Fruit fly (Drosophila melanogaster) whole organism, pupa: ENCODE measurements around the gene CG1677.

Experiments
- CG10348 ChIP-seq: fragments of 200-800 bp; sonication (Bioruptor generic); IDR thresholded peaks from 2 replicates; pipeline ENCODE4 v1.3.6; 2022; ENCODE audit warnings: missing biosample characterization, missing genetic modification characterization
- CG12605 ChIP-seq: fragments of 200-800 bp; sonication (Bioruptor generic); IDR thresholded peaks from 2 replicates; pipeline ENCODE4 v1.3.6; 2022; ENCODE audit warnings: missing biosample characterization, missing genetic modification characterization
- CG13204 ChIP-seq: fragments of 200-800 bp; sonication (Bioruptor generic); optimal IDR thresholded peaks from 2 replicates; lab custom pipeline; 2018; ENCODE audit warnings: missing biosample characterization, mild to moderate bottlenecking, missing genetic modification characterization, moderate library complexity
- CG14655 ChIP-seq: fragments of 200-800 bp; sonication (Bioruptor generic); optimal IDR thresholded peaks from 3 replicates; lab custom pipeline; 2017; ENCODE audit warnings: mild to moderate bottlenecking, missing biosample characterization, missing genetic modification reagents, missing genetic modification characterization
- CG15710 ChIP-seq: fragments of 200-800 bp; sonication (Bioruptor generic); optimal IDR thresholded peaks from 2 replicates; lab custom pipeline; 2018; ENCODE audit warnings: missing biosample characterization, mild to moderate bottlenecking, missing genetic modification characterization, moderate library complexity
- CG17806 ChIP-seq: fragments of 200-800 bp; sonication (Bioruptor generic); optimal IDR thresholded peaks from 2 replicates; lab custom pipeline; 2018; ENCODE audit warnings: missing biosample characterization, mild to moderate bottlenecking, missing genetic modification characterization, moderate library complexity
- CG32121 ChIP-seq: fragments of 200-800 bp; sonication (Bioruptor generic); IDR thresholded peaks from 2 replicates; pipeline ENCODE4 v1.3.6; 2022; ENCODE audit warnings: missing biosample characterization, missing genetic modification characterization
- CG34367 ChIP-seq: fragments of 200-800 bp; sonication (Bioruptor generic); optimal IDR thresholded peaks from 2 replicates; lab custom pipeline; 2018; ENCODE audit warnings: missing biosample characterization, mild to moderate bottlenecking, missing genetic modification characterization
- CG4496 ChIP-seq: fragments of 200-800 bp; sonication (Bioruptor generic); IDR thresholded peaks from 3 replicates; pipeline ENCODE4 v1.3.6; 2022; ENCODE audit warnings: missing biosample characterization, missing genetic modification characterization
- CG8159 ChIP-seq: fragments of 200-800 bp; sonication (Bioruptor generic); optimal IDR thresholded peaks from 3 replicates; lab custom pipeline; 2018; ENCODE audit warnings: missing biosample characterization, mild to moderate bottlenecking, missing genetic modification characterization, moderate library complexity
- CG8301 ChIP-seq: fragments of 200-800 bp; sonication (Bioruptor generic); optimal IDR thresholded peaks from 2 replicates; lab custom pipeline; 2018; ENCODE audit warnings: missing biosample characterization, mild to moderate bottlenecking, missing genetic modification characterization
- CG9948 ChIP-seq: fragments of 200-800 bp; sonication (Bioruptor generic); optimal IDR thresholded peaks from 2 replicates; lab custom pipeline; 2018; ENCODE audit warnings: missing biosample characterization, mild to moderate bottlenecking, missing genetic modification characterization, moderate library complexity
- D1 ChIP-seq: fragments of 200-800 bp; sonication (Bioruptor generic); optimal IDR thresholded peaks from 2 replicates; lab custom pipeline; 2018; ENCODE audit warnings: missing biosample characterization, mild to moderate bottlenecking, missing genetic modification characterization, moderate library complexity
- EcR ChIP-seq: fragments of 200-800 bp; sonication (Bioruptor generic); optimal IDR thresholded peaks from 3 replicates; lab custom pipeline; 2019; ENCODE audit warnings: missing biosample characterization, missing genetic modification characterization, mild to moderate bottlenecking, moderate library complexity, missing genetic modification reagents
- Ets98B ChIP-seq: fragments of 200-800 bp; sonication (Bioruptor generic); IDR thresholded peaks from 2 replicates; pipeline ENCODE4 v1.3.6; 2022; ENCODE audit warnings: missing biosample characterization, missing genetic modification characterization
- Pif1A ChIP-seq: fragments of 200-800 bp; sonication (Bioruptor generic); optimal IDR thresholded peaks from 3 replicates; lab custom pipeline; 2016; ENCODE audit warnings: missing biosample characterization, missing genetic modification characterization
- Pif1B ChIP-seq: fragments of 200-800 bp; sonication (Bioruptor generic); optimal IDR thresholded peaks from 3 replicates; lab custom pipeline; 2016; ENCODE audit warnings: missing biosample characterization, missing genetic modification characterization
- Snoo ChIP-seq: fragments of 200-800 bp; sonication (Bioruptor generic); optimal IDR thresholded peaks from 3 replicates; lab custom pipeline; 2017; ENCODE audit warnings: missing biosample characterization, mild to moderate bottlenecking, missing genetic modification characterization, inconsistent platforms
- fd96Ca ChIP-seq: fragments of 200-800 bp; sonication (Bioruptor generic); IDR thresholded peaks from 3 replicates; pipeline ENCODE4 v1.3.6; 2022; ENCODE audit warnings: missing biosample characterization, missing genetic modification characterization
- gl ChIP-seq: fragments of 200-800 bp; sonication (Bioruptor generic); optimal IDR thresholded peaks from 2 replicates; lab custom pipeline; 2018; ENCODE audit warnings: missing biosample characterization, mild to moderate bottlenecking, missing genetic modification characterization
- rn ChIP-seq: fragments of 200-800 bp; sonication (Bioruptor generic); IDR thresholded peaks from 2 replicates; pipeline ENCODE4 v1.3.6; 2022; ENCODE audit warnings: missing biosample characterization, missing genetic modification characterization

The CG1677 gene

dm6 chrX:7335524-7335991, 70.0 kb downstream of the CG1677 start:
- peak; percentile 73 for TF ChIP-seq CG8159 (tag; lab: Kevin White, UChicago)
- TF ChIP-seq CG15710 (tag; lab: Kevin White, UChicago), result peak; percentile 80
- TF ChIP-seq CG12605 (GFP tag; lab: Robert Waterston, UW), result no peak
- no peak for TF ChIP-seq CG10348 (GFP tag; lab: Robert Waterston, UW)
- no peak for TF ChIP-seq fd96Ca
- peak; percentile 42 for TF ChIP-seq CG13204
- peak; percentile 62 for TF ChIP-seq CG9948 (tag; lab: Kevin White, UChicago)
- no peak for TF ChIP-seq D1 (tag; lab: Kevin White, UChicago)
- TF ChIP-seq CG4496 (GFP tag; lab: Robert Waterston, UW), result peak; percentile 68; the same call in 1 of the 3 replicates
- peak; percentile 72 for TF ChIP-seq CG17806 (tag; lab: Kevin White, UChicago)
- peak; percentile 64 for TF ChIP-seq CG14655 (GFP tag; lab: Kevin White, UChicago)
- peak; percentile 37 for TF ChIP-seq gl (tag; lab: Kevin White, UChicago)
- peak; percentile 73 for TF ChIP-seq CG34367 (tag; lab: Kevin White, UChicago)
- peak; percentile 35 for TF ChIP-seq Ets98B (GFP tag; lab: Robert Waterston, UW)
- peak; percentile 84 for TF ChIP-seq Pif1A (GFP tag; lab: Kevin White, UChicago)
- peak; percentile 74 for TF ChIP-seq CG8301 (tag; lab: Kevin White, UChicago)
- no peak for TF ChIP-seq rn (GFP tag; lab: Robert Waterston, UW)
- TF ChIP-seq Pif1B, result peak; percentile 59
- TF ChIP-seq EcR (GFP tag; lab: Kevin White, UChicago), result peak; percentile 95
- TF ChIP-seq Snoo (tag; lab: Kevin White, UChicago), result peak; percentile 82
- no peak; the same call in 1 of the 2 replicates for TF ChIP-seq CG32121 (GFP tag; lab: Robert Waterston, UW)

- TF ChIP-seq CG15710 (tag; lab: Kevin White, UChicago) (peak; percentile 79), CG8301 (tag; lab: Kevin White, UChicago) (peak; percentile 72), Pif1A (GFP tag; lab: Kevin White, UChicago) (peak; percentile 9), CG9948 (tag; lab: Kevin White, UChicago) (peak; percentile 79), CG34367 (tag; lab: Kevin White, UChicago) (peak; percentile 60), Snoo (tag; lab: Kevin White, UChicago) (peak; percentile 23), gl (tag; lab: Kevin White, UChicago) (no peak), EcR (GFP tag; lab: Kevin White, UChicago) (no peak), CG14655 (GFP tag; lab: Kevin White, UChicago) (peak; percentile 85), CG17806 (tag; lab: Kevin White, UChicago) (peak; percentile 79), Pif1B (no peak), rn (GFP tag; lab: Robert Waterston, UW) (no peak; the same call in 1 of the 2 replicates), CG8159 (tag; lab: Kevin White, UChicago) (peak; percentile 86), fd96Ca (no peak), CG13204 (peak; percentile 76), D1 (tag; lab: Kevin White, UChicago) (peak; percentile 59), CG4496 (GFP tag; lab: Robert Waterston, UW) (peak; percentile 48; the same call in 2 of the 3 replicates), Ets98B (GFP tag; lab: Robert Waterston, UW) (peak; percentile 18; the same call in 1 of the 2 replicates), CG32121 (GFP tag; lab: Robert Waterston, UW) (no peak), CG12605 (GFP tag; lab: Robert Waterston, UW) (no peak), CG10348 (GFP tag; lab: Robert Waterston, UW) (0 out of 2 replicates have a peak, but pooled peaks have one; percentile 9)
These were observed 70.8 kb downstream of the CG1677 start for dm6 chrX:7334801-7335176.

dm6 chrX:7333858-7334800, 71.5 kb downstream of the CG1677 start:
- peak; percentile 11 for TF ChIP-seq EcR (GFP tag; lab: Kevin White, UChicago)
- TF ChIP-seq CG4496 (GFP tag; lab: Robert Waterston, UW), result peak; percentile 53; the same call in 1 of the 3 replicates
- TF ChIP-seq CG9948 (tag; lab: Kevin White, UChicago), result peak; percentile 83
- TF ChIP-seq Pif1B, result peak; percentile 76
- no peak for TF ChIP-seq CG13204
- peak; percentile 67 for TF ChIP-seq CG8301 (tag; lab: Kevin White, UChicago)
- no peak for TF ChIP-seq CG10348 (GFP tag; lab: Robert Waterston, UW)
- peak; percentile 32 for TF ChIP-seq Snoo (tag; lab: Kevin White, UChicago)
- no peak for TF ChIP-seq Ets98B (GFP tag; lab: Robert Waterston, UW)
- TF ChIP-seq fd96Ca, result 0 out of 3 replicates have a peak, but pooled peaks have one; percentile 20
- peak; percentile 44 for TF ChIP-seq gl (tag; lab: Kevin White, UChicago)
- TF ChIP-seq Pif1A (GFP tag; lab: Kevin White, UChicago), result peak; percentile 77
- TF ChIP-seq rn (GFP tag; lab: Robert Waterston, UW), result peak; percentile 38; the same call in 1 of the 2 replicates
- TF ChIP-seq CG34367 (tag; lab: Kevin White, UChicago), result peak; percentile 69
- peak; percentile 86 for TF ChIP-seq CG17806 (tag; lab: Kevin White, UChicago)
- peak; percentile 85 for TF ChIP-seq CG15710 (tag; lab: Kevin White, UChicago)
- peak; percentile 85 for TF ChIP-seq CG14655 (GFP tag; lab: Kevin White, UChicago)
- no peak for TF ChIP-seq CG12605 (GFP tag; lab: Robert Waterston, UW)
- peak; percentile 77 for TF ChIP-seq D1 (tag; lab: Kevin White, UChicago)
- peak; percentile 88 for TF ChIP-seq CG8159 (tag; lab: Kevin White, UChicago)
- no peak for TF ChIP-seq CG32121 (GFP tag; lab: Robert Waterston, UW)

- TF ChIP-seq CG15710 (tag; lab: Kevin White, UChicago) (no peak), CG8159 (tag; lab: Kevin White, UChicago) (no peak), CG9948 (tag; lab: Kevin White, UChicago) (no peak)
These were observed 72.3 kb downstream of the CG1677 start for dm6 chrX:7333298-7333743.
